Worm (Caenorhabditis elegans) whole organism, L4 larva: ENCODE measurements around the gene F28C6.9.

ENCODE experiments used
- F37D6.2 ChIP-seq: sonication (generic microtip); optimal IDR thresholded peaks from 2 replicates; lab custom pipeline; 2016; ENCODE audit warnings: mild to moderate bottlenecking, missing genetic modification characterization, missing compliant biosample characterization
- F44E2.7 ChIP-seq: fragments of 200-800 bp; sonication (Bioruptor generic); IDR thresholded peaks from 2 replicates; pipeline ENCODE4 v2.1.2; 2022; ENCODE audit warnings: missing genetic modification characterization, missing compliant biosample characterization
- R02D3.7 ChIP-seq: fragments of 150-350 bp; sonication (generic microtip); optimal IDR thresholded peaks from 3 replicates; lab custom pipeline; 2014; ENCODE audit warnings: missing biosample characterization, missing genetic modification characterization
- Y48G9A.11 ChIP-seq: fragments of 200-800 bp; sonication (Bioruptor generic); IDR thresholded peaks from 2 replicates; pipeline ENCODE4 v1.3.6; 2022; ENCODE audit warnings: missing genetic modification reagents, missing genetic modification characterization, missing compliant biosample characterization
- ZK546.5 ChIP-seq, 2 experiments: sonication (generic microtip); optimal IDR thresholded peaks; 2 replicates each; lab custom pipeline; 2017; ENCODE audit warnings: missing biosample characterization in 2 of 2, missing genetic modification characterization in 2 of 2
- aha-1 ChIP-seq: fragments of 150-350 bp; peaks from one replicate; lab custom pipeline; 2014; ENCODE audit warnings: missing biosample characterization, missing genetic modification characterization
- aly-2 ChIP-seq: sonication (generic microtip); optimal IDR thresholded peaks from 2 replicates; lab custom pipeline; 2018; ENCODE audit warnings: missing biosample characterization, missing genetic modification characterization
- ama-1 ChIP-seq: fragments of 150-350 bp; optimal IDR thresholded peaks from 2 replicates; lab custom pipeline; 2014; ENCODE audit warnings: inconsistent platforms, mixed read lengths
- arid-1 ChIP-seq: fragments of 200-800 bp; sonication (Bioruptor generic); conservative IDR thresholded peaks from 2 replicates; pipeline ENCODE4 v1.3.6; 2022; ENCODE audit warnings: missing genetic modification reagents, missing genetic modification characterization, missing compliant biosample characterization
- ceh-28 ChIP-seq: fragments of 150-350 bp; optimal IDR thresholded peaks from 2 replicates; lab custom pipeline; 2014; ENCODE audit warnings: missing biosample characterization, missing genetic modification reagents, missing genetic modification characterization
- ceh-32 ChIP-seq: sonication (generic microtip); optimal IDR thresholded peaks from 2 replicates; lab custom pipeline; 2016; ENCODE audit warnings: mild to moderate bottlenecking, missing genetic modification characterization, missing compliant biosample characterization; ENCODE audit not compliant: poor library complexity
- ceh-44 ChIP-seq: fragments of 200-800 bp; sonication (Bioruptor generic); IDR thresholded peaks from 2 replicates; pipeline ENCODE4 v1.3.6; 2022; ENCODE audit warnings: missing genetic modification reagents, missing genetic modification characterization, missing compliant biosample characterization
- ceh-62 ChIP-seq: sonication (generic microtip); optimal IDR thresholded peaks from 2 replicates; lab custom pipeline; 2017; ENCODE audit warnings: missing biosample characterization, missing genetic modification characterization
- ctbp-1 ChIP-seq: fragments of 200-800 bp; sonication (Bioruptor generic); IDR thresholded peaks from 2 replicates; pipeline ENCODE4 v1.3.6; 2022; ENCODE audit warnings: missing genetic modification reagents, missing genetic modification characterization, missing compliant biosample characterization
- dpl-1 ChIP-seq: fragments of 150-350 bp; optimal IDR thresholded peaks from 2 replicates; lab custom pipeline; 2014; ENCODE audit warnings: missing biosample characterization, missing genetic modification reagents, missing genetic modification characterization
- fos-1 ChIP-seq: fragments of 150-350 bp; optimal IDR thresholded peaks from 2 replicates; lab custom pipeline; 2014; ENCODE audit warnings: missing biosample characterization, missing genetic modification characterization
- hif-1 ChIP-seq, 2 experiments: sonication (generic microtip); optimal IDR thresholded peaks; 2 replicates each; lab custom pipeline; 2016 to 2017; ENCODE audit warnings: missing compliant biosample characterization in 2 of 2, missing genetic modification characterization in 2 of 2, missing genetic modification reagents in 2 of 2, missing genotype in 2 of 2, mild to moderate bottlenecking in 1 of 2
- lin-1 ChIP-seq: fragments of 200-800 bp; sonication (Bioruptor generic); IDR thresholded peaks from 2 replicates; pipeline ENCODE4 v1.3.6; 2022; ENCODE audit warnings: missing genetic modification reagents, missing genetic modification characterization, missing compliant biosample characterization
- lin-13 ChIP-seq: fragments of 150-350 bp; optimal IDR thresholded peaks from 2 replicates; lab custom pipeline; 2014; ENCODE audit warnings: missing biosample characterization, missing genetic modification reagents, missing genetic modification characterization
- lin-38 ChIP-seq: fragments of 200-800 bp; sonication (Bioruptor generic); IDR thresholded peaks from 2 replicates; pipeline ENCODE4 v1.3.6; 2022; ENCODE audit warnings: missing genetic modification reagents, missing genetic modification characterization, missing compliant biosample characterization
- lin-39 ChIP-seq: fragments of 150-350 bp; optimal IDR thresholded peaks from 2 replicates; lab custom pipeline; 2014; ENCODE audit warnings: missing biosample characterization, missing genetic modification reagents, missing genetic modification characterization
- lir-3 ChIP-seq: sonication (generic microtip); optimal IDR thresholded peaks from 2 replicates; lab custom pipeline; 2016; ENCODE audit warnings: mild to moderate bottlenecking, missing genetic modification characterization, missing compliant biosample characterization
- mxl-2 ChIP-seq: fragments of 200-800 bp; sonication (Bioruptor generic); conservative IDR thresholded peaks from 2 replicates; pipeline ENCODE4 v1.3.6; 2022; ENCODE audit warnings: missing genetic modification reagents, missing genetic modification characterization, missing compliant biosample characterization
- mxl-3 ChIP-seq: fragments of 200-800 bp; sonication (Bioruptor generic); optimal IDR thresholded peaks from 2 replicates; lab custom pipeline; 2018; ENCODE audit warnings: mild to moderate bottlenecking, missing genetic modification characterization, missing compliant biosample characterization
- nhr-28 ChIP-seq: fragments of 150-350 bp; optimal IDR thresholded peaks from 2 replicates; lab custom pipeline; 2014; ENCODE audit warnings: missing biosample characterization, missing genetic modification characterization
- nhr-48 ChIP-seq: sonication (generic microtip); optimal IDR thresholded peaks from 2 replicates; lab custom pipeline; 2016; ENCODE audit warnings: mild to moderate bottlenecking, missing genetic modification characterization, missing compliant biosample characterization
- nhr-6 ChIP-seq: fragments of 150-350 bp; optimal IDR thresholded peaks from 2 replicates; lab custom pipeline; 2014; ENCODE audit warnings: missing biosample characterization, missing genetic modification characterization
- nhr-76 ChIP-seq: fragments of 150-350 bp; optimal IDR thresholded peaks from 2 replicates; lab custom pipeline; 2014; ENCODE audit warnings: missing biosample characterization, missing genetic modification characterization
- nhr-77 ChIP-seq: fragments of 150-350 bp; optimal IDR thresholded peaks from 2 replicates; lab custom pipeline; 2014; ENCODE audit warnings: missing biosample characterization, missing genetic modification characterization
- pqm-1 ChIP-seq: sonication (generic microtip); optimal IDR thresholded peaks from 2 replicates; lab custom pipeline; 2017; ENCODE audit warnings: missing biosample characterization, missing genetic modification characterization
- spr-1 ChIP-seq: sonication (generic microtip); optimal IDR thresholded peaks from 2 replicates; lab custom pipeline; 2016; ENCODE audit warnings: mild to moderate bottlenecking, missing genetic modification characterization, missing compliant biosample characterization
- unc-62 ChIP-seq, 3 experiments: fragments of 150-350 bp in 1 of 3; sonication (generic microtip); optimal IDR thresholded peaks in 2 of 3; peaks in 1 of 3; 1 replicate in 1 of 3; 2 replicates in 2 of 3; lab custom pipeline; 2014 to 2017; ENCODE audit warnings: missing biosample characterization in 3 of 3, missing genetic modification characterization in 3 of 3, missing genetic modification reagents in 3 of 3, missing genotype in 1 of 3
- zfp-3 ChIP-seq: fragments of 200-800 bp; sonication (Bioruptor generic); conservative IDR thresholded peaks from 2 replicates; pipeline ENCODE4 v1.3.6; 2022; ENCODE audit warnings: missing genetic modification reagents, missing genetic modification characterization, missing compliant biosample characterization
- zip-2 ChIP-seq: fragments of 150-350 bp; optimal IDR thresholded peaks from 2 replicates; lab custom pipeline; 2014; ENCODE audit warnings: missing biosample characterization, missing genetic modification characterization
- ztf-7 ChIP-seq: fragments of 150-350 bp; optimal IDR thresholded peaks from 2 replicates; lab custom pipeline; 2014; ENCODE audit warnings: missing biosample characterization, missing genetic modification characterization

The F28C6.9 gene

DNA sequence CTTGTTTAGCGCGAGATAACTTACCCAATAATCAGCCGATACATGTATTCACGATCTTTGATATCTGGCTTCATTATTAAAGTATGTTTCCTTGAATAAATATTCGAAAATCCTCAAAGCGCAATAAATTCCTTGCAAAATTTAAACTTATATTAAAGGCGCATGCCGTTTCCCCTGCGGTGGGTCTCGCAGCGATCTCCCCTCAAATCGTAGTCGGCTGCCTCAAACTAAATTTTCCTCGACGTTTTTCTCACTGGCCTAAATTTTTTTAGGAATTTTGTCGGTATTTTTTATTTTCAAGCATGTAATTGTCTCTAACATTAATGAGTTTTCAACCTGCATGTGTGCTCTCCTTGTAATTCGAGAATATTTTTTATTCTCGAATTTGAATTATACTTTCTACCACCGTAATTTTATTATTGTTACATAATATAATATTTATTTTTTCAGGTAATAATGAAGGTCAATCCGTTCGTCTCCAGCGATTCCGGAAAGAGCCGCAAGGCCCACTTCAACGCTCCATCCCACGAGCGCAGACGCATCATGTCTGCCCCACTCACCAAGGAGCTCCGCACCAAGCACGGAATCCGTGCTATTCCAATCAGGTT is 7.5 kb downstream of the F28C6.9 start, which contains the start of the genes cpf-1 and rpl-26 (continued):
- TF ChIP-seq hif-1 (tag; optimal IDR thresholded peaks at IDR 0.05; lab: Kevin White, UChicago) (no peak), lin-13 (no peak), nhr-28 (tag; lab: Kevin White, UChicago) (peak; percentile 78), ceh-32 (tag; lab: Kevin White, UChicago) (no peak), fos-1 (tag; lab: Kevin White, UChicago) (no peak), lin-39 (tag; lab: Kevin White, UChicago) (no peak), lin-38 (peak; percentile 63), nhr-6 (peak; percentile 15), mxl-2 (GFP tag; lab: Robert Waterston, UW) (no peak), ztf-7 (no peak), dpl-1 (GFP tag; lab: Kevin White, UChicago) (peak; percentile 70), ceh-44 (no peak), Y48G9A.11 (GFP tag; lab: Robert Waterston, UW) (no peak)
- TF ChIP-seq, all 104 proteins: peak for 14

DNA sequence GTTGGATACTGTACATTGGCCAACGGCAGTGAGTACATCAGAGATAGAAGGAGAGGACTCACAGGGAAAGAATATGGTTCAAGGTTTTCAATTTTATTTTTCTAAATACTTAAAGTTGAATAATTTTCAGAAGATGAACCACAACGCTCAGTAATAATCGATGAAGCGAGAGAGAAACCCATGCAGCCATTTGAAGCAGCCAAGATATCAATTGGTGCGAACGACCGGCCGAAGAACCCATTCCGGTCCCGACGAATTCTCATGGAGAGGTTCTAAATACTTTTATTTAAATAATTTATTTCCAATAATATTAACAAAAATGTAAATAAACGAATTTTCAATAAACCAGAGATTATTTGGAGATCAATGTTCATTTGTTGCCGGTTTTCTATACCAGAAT is 9.8 kb downstream of the F28C6.9 start, which contains the start of gene pigg-1:
Gene pigg-1 (minus strand): TSS at position 101 of the 400 bp plus-strand sequence.
- TF ChIP-seq R02D3.7 (tag; lab: Kevin White, UChicago) (no peak), aha-1 (tag; lab: Kevin White, UChicago) (peak; percentile 30)

DNA sequence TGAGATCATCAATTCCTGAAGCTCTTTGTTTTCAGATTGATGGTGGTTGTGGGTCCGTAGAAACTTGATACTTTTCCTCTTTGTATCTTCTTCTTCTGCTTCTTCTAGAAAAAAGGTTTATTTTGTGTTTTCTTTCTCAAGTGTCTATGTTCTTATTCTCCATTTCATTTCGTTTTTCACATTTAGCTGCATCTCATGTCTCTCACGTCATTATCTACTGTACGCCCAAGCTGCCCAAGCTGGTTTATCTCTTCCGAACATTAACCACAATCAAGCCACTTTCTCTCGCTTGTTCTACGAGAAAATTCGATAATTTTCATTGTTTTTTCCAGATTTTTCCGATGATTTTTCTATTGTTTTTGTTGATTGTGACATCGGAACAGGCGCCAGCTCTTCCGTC is 10.8 kb downstream of the F28C6.9 start, which contains the start of gene F28C6.5:
Gene F28C6.5 (plus strand): TSS at position 301 of the 400 bp plus-strand sequence.
- no peak for TF ChIP-seq ZK546.5 (tag; optimal IDR thresholded peaks at IDR 0.05; lab: Kevin White, UChicago)
- TF ChIP-seq Y48G9A.11 (GFP tag; lab: Robert Waterston, UW), result no peak
- no peak for TF ChIP-seq ceh-62
- TF ChIP-seq ama-1 (lab: Kevin White, UChicago), result no peak
- no peak for TF ChIP-seq zip-2
- TF ChIP-seq lin-1 (GFP tag; lab: Robert Waterston, UW), result no peak
- no peak for TF ChIP-seq ceh-28
- TF ChIP-seq zfp-3 (GFP tag; lab: Robert Waterston, UW), result no peak
- TF ChIP-seq aly-2 (tag; lab: Kevin White, UChicago), result no peak
- no peak for TF ChIP-seq mxl-3 (GFP tag; lab: Kevin White, UChicago)
- TF ChIP-seq mxl-2 (GFP tag; lab: Robert Waterston, UW), result no peak
- no peak for TF ChIP-seq nhr-48
- no peak for TF ChIP-seq arid-1
- TF ChIP-seq hif-1 (tag; optimal IDR thresholded peaks at IDR 0.05; lab: Kevin White, UChicago), result no peak
- no peak for TF ChIP-seq nhr-76 (tag; lab: Kevin White, UChicago)
- TF ChIP-seq spr-1 (tag; lab: Kevin White, UChicago), result no peak
- no peak for TF ChIP-seq F37D6.2 (tag; lab: Kevin White, UChicago)
- TF ChIP-seq nhr-77 (tag; lab: Kevin White, UChicago), result no peak
- no peak for TF ChIP-seq lir-3
- TF ChIP-seq ctbp-1, result no peak

DNA sequence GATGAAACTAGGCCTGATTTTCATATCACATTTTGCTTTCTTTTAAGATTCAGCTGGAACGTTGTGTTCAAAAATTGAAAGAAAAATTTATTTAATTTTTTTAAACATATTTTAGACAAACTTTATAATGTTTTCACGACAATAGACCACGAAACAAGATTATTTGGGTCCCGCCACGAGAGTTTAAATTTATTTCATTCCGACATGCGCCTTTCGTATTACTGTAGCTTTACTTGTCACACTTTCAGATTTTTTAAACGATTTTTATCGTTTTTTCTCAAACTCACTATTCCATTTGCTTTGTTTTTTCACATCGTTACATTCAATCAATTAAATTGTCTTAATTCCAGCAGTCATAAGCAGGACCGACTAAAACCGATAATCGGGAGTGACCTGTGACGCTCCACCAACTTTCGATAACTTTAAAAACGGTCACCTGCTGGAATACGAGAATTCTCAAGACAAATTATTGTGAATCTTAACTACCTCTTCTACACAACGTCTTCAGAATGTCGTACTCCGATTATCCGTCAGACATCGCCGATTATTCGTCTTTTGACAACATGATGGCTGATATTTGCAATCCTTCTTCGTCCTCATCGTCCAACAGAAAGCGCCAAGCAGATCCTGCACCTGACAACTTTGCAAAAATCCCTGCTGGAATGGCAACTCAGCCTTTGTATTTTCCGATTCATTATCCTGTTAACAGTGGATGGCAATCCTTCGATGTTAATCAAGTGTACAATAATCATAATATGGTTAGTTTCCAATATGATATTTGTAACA is 16.0 kb downstream of the F28C6.9 start, which contains the start of gene aptf-3:
Gene aptf-3 (plus strand): TSS at position 351 of the 786 bp plus-strand sequence.
- TF ChIP-seq unc-62 (GFP tag; optimal IDR thresholded peaks at IDR 0.05 in 1 of 2; lab: Kevin White, UChicago) (peak in 1 of 2 experiments; percentile 94), unc-62 (tag; optimal IDR thresholded peaks at IDR 0.05; lab: Kevin White, UChicago) (no peak), F44E2.7 (GFP tag; lab: Robert Waterston, UW) (no peak), pqm-1 (tag; lab: Kevin White, UChicago) (no peak)
